Worm (Caenorhabditis elegans) whole organism, L4 larva: ENCODE results near the gene srw-101.

Source experiments
- T26A8.4 ChIP-seq: fragments of 200-800 bp; sonication (Bioruptor generic); IDR thresholded peaks from 2 replicates; pipeline ENCODE4 v1.3.6; 2022; ENCODE audit warnings: missing genetic modification characterization, missing compliant biosample characterization
- dmd-8 ChIP-seq: fragments of 200-800 bp; sonication (Bioruptor generic); IDR thresholded peaks from 2 replicates; pipeline ENCODE4 v1.3.6; 2022; ENCODE audit warnings: missing genetic modification characterization, missing compliant biosample characterization
- dmd-9 ChIP-seq: fragments of 200-800 bp; sonication (Bioruptor generic); IDR thresholded peaks from 2 replicates; pipeline ENCODE4 v1.3.6; 2022; ENCODE audit warnings: missing genetic modification reagents, missing genetic modification characterization, missing compliant biosample characterization
- lin-13 ChIP-seq: fragments of 150-350 bp; optimal IDR thresholded peaks from 2 replicates; lab custom pipeline; 2014; ENCODE audit warnings: missing biosample characterization, missing genetic modification reagents, missing genetic modification characterization
- lsy-2 ChIP-seq, 2 experiments: fragments of 150-350 bp in 1 of 2; sonication (generic microtip) in 1 of 2; optimal IDR thresholded peaks; 2 replicates each; lab custom pipeline; 2014 to 2017; ENCODE audit warnings: missing biosample characterization in 2 of 2, missing genetic modification characterization in 2 of 2
- mdl-1 ChIP-seq, 2 experiments: fragments of 150-350 bp in 1 of 2; sonication (generic microtip) in 1 of 2; optimal IDR thresholded peaks; 2 replicates each; lab custom pipeline; 2014 to 2017; ENCODE audit warnings: missing biosample characterization in 2 of 2, missing genetic modification characterization in 2 of 2
- mep-1 ChIP-seq: fragments of 150-350 bp; sonication (generic microtip); optimal IDR thresholded peaks from 3 replicates; lab custom pipeline; 2014; ENCODE audit warnings: missing biosample characterization, missing genetic modification characterization
- nhr-42 ChIP-seq: fragments of 200-800 bp; sonication (Bioruptor generic); IDR thresholded peaks from 2 replicates; pipeline ENCODE4 v1.3.6; 2022; ENCODE audit warnings: missing genetic modification characterization, missing compliant biosample characterization
- pha-4 ChIP-seq, 2 experiments: fragments of 150-350 bp in 1 of 2; fragments of 200-800 bp in 1 of 2; sonication (Bioruptor generic) in 1 of 2; IDR thresholded peaks in 1 of 2; optimal IDR thresholded peaks in 1 of 2; 2 replicates each; pipeline versions ENCODE4 v1.3.6 to Lab custom; 2014 to 2022; ENCODE audit warnings: missing genetic modification characterization in 2 of 2, missing genetic modification reagents in 2 of 2, missing biosample characterization in 1 of 2, missing compliant biosample characterization in 1 of 2
- skn-1 ChIP-seq: fragments of 150-350 bp; optimal IDR thresholded peaks from 2 replicates; lab custom pipeline; 2014; ENCODE audit warnings: missing biosample characterization, missing genetic modification characterization
- zfp-2 ChIP-seq: sonication (generic microtip); optimal IDR thresholded peaks from 2 replicates; lab custom pipeline; 2016; ENCODE audit warnings: mild to moderate bottlenecking, missing genetic modification characterization, missing compliant biosample characterization

ce11 chrV:1756099-1756498 lies 34.0 kb downstream of the srw-101 start:
- TF ChIP-seq skn-1 (tag; lab: Kevin White, UChicago): no peak
- no peak for TF ChIP-seq dmd-9 (GFP tag; lab: Robert Waterston, UW)
- no peak for TF ChIP-seq pha-4 (GFP tag; IDR thresholded peaks at IDR 0.05; lab: Robert Waterston, UW)
- TF ChIP-seq pha-4 (tag; optimal IDR thresholded peaks at IDR 0.05; lab: Kevin White, UChicago): no peak
- no peak for TF ChIP-seq mdl-1 (tag; optimal IDR thresholded peaks at IDR 0.05; lab: Kevin White, UChicago)
- TF ChIP-seq lsy-2 (tag; optimal IDR thresholded peaks at IDR 0.05; lab: Kevin White, UChicago): no peak
- no peak for TF ChIP-seq dmd-8 (GFP tag; lab: Robert Waterston, UW)
- no peak for TF ChIP-seq zfp-2 (tag; lab: Kevin White, UChicago)
- no peak for TF ChIP-seq T26A8.4 (GFP tag; lab: Robert Waterston, UW)
- TF ChIP-seq nhr-42: no peak
- no peak for TF ChIP-seq mep-1 (tag; lab: Kevin White, UChicago)
- TF ChIP-seq lin-13 (GFP tag; lab: Kevin White, UChicago): no peak
